Worm (Caenorhabditis elegans): ENCODE measurements around the gene T13A10.1.

T13A10.1 gene

DNA sequence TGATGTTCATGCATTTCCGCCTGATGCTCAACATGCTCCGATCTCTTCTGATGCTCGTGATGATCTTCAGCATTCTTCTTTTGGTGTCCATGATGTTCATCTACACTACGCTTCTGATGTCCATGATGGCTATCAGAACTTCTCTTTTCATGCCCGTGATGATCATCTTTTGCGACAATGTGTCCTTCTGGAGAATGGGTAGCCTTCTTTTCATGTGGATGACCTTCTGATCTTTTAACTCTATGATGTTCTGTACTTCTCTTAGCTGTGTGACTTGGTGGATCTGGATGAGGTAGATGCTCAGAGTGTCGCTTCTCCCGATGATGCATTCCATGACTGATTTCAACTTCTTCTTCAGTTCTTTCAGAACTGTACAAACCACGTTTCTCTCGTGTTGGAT is 16.9 kb upstream of the T13A10.1 start:
- TF ChIP-seq aly-2 (tag; optimal IDR thresholded peaks at IDR 0.05), result no peak
- no peak for TF ChIP-seq lin-39 (tag; optimal IDR thresholded peaks at IDR 0.05)
- TF ChIP-seq egl-27 (tag; optimal IDR thresholded peaks at IDR 0.05), result no peak
- no peak for TF ChIP-seq nhr-11 (tag; optimal IDR thresholded peaks at IDR 0.05)
- no peak for TF ChIP-seq peb-1 (tag; optimal IDR thresholded peaks at IDR 0.05)
- no peak for TF ChIP-seq unc-39 (tag; optimal IDR thresholded peaks at IDR 0.05)

DNA sequence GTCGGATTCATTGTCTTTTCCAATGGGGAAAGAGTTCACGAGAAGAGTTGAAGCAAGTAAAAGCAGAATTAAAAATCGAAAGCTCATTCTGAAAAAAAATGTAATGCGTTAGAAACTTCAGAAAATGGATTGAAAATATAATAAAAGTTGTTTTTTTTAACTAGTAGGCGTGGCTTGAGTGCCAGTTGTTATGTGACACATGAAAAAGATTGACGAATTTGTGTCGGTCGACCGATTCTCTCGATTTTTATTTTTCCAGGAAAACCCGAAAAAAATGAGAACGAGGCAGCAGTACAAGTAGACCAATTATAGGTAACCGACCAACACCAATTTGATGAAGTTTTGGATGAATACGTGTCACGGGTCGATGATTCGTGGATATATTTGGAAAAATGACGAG is 16.1 kb upstream of the T13A10.1 start, which contains the start of gene nlp-16:
TSS of gene nlp-16 (minus strand) at position 101 of the 400 bp plus-strand sequence.
- no peak for TF ChIP-seq ama-1 (optimal IDR thresholded peaks at IDR 0.05)
- no peak for TF ChIP-seq zag-1 (tag; optimal IDR thresholded peaks at IDR 0.05)

DNA sequence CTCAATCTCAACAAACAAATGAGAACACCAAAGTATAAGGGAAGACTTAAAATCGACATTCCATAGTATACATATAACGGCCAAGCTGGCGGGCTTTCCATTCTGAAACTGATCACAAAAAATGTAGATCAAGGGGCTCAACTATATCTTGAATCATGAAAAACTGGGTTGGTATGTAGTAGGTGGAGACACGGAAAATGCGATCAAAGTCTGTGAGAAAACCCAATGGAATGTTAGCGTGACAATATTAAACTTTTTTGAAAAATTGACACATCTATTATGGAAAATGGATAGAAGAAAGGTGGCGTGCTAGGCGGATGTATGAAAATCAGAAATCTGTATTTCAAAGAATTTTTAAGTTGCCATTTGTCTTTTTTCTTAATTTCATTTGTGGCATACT is 12.6 kb upstream of the T13A10.1 start, which contains the start of gene srv-28:
TSS of gene srv-28 (minus strand) at position 101 of the 400 bp plus-strand sequence.
- no peak for TF ChIP-seq sem-4 (tag; optimal IDR thresholded peaks at IDR 0.05)
- TF ChIP-seq lin-11 (tag; optimal IDR thresholded peaks at IDR 0.05), result no peak
- no peak for TF ChIP-seq ztf-11 (tag; optimal IDR thresholded peaks at IDR 0.05)
- no peak for TF ChIP-seq blmp-1 (tag; optimal IDR thresholded peaks at IDR 0.05; ENCODE audit: insufficient read depth)

DNA sequence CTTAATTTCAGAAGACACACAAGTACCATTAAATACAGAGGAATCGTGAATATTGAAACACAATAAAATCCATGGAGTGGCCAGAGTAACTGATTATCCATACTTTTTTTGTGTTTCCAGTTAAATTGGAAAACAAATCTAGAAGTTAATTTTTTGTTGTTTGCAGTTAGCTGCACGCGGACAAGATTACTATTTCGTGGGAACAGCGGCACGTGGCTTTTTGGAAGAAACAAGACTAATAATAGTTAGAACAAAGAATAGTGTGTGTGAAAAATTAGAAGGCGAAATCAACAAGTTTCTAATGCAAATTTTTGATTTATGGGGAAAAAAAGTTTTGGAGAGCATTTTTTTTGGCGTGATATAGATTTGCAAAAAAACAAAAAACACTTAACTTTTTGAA is 9.4 kb upstream of the T13A10.1 start, which contains the start of gene srv-29:
TSS of gene srv-29 (minus strand) at position 101 of the 400 bp plus-strand sequence.
- TF ChIP-seq nhr-10 (tag; optimal IDR thresholded peaks at IDR 0.05) (no peak), unc-55 (GFP tag; optimal IDR thresholded peaks at IDR 0.05) (no peak), ztf-11 (tag; optimal IDR thresholded peaks at IDR 0.05) (no peak), nhr-129 (tag; optimal IDR thresholded peaks at IDR 0.05) (no peak)

DNA sequence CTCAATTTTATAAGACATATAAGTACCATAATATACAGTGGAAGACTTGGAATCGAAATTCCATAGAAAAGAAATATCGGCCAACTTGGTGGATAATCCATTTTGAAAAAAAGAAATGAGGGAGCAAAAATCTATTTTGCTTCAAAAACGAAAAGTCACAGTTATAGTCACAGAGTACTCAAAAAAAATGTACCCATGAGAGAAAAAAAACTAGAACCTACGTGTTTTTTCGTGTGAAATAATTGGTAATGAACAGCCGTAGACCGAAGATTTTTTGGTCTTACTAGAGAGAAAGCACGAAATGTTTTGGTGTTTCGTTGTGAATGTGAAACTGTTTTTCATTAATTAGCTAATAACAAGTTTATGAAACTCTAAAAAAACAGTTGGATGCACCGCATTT is 6.5 kb upstream of the T13A10.1 start, which contains the start of gene srv-30:
TSS of gene srv-30 (minus strand) at position 101 of the 400 bp plus-strand sequence.
- TF ChIP-seq snpc-4 (tag; optimal IDR thresholded peaks at IDR 0.05) (no peak), elt-3 (tag; optimal IDR thresholded peaks at IDR 0.05) (no peak), gmeb-1 (tag; optimal IDR thresholded peaks at IDR 0.05) (no peak), alr-1 (tag; optimal IDR thresholded peaks at IDR 0.05) (no peak), elt-1 (tag; optimal IDR thresholded peaks at IDR 0.05) (no peak), sma-3 (GFP tag; optimal IDR thresholded peaks at IDR 0.05) (no peak), ceh-16 (tag; optimal IDR thresholded peaks at IDR 0.05) (no peak), sem-4 (tag; optimal IDR thresholded peaks at IDR 0.05) (no peak), ceh-82 (tag; optimal IDR thresholded peaks at IDR 0.05) (no peak)

DNA sequence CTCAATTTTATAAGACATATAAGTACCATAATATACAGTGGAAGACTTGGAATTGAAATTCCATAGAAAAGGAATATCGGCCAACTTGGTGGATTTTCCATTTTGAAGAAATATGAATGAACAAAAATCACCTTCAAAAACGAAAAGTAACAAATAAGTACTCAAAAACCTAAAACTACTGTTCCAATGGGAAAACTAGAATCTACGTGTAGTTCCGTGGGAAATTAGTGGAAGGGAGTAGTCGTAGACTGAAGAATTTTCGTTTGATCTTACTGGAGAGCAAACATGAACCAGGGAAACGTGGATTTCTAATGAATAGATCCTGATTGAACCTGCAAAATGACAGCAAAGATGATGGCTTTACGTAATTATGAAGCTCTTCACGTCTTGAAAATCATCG is 4.0 kb upstream of the T13A10.1 start, which contains the start of gene srv-31:
TSS of gene srv-31 (minus strand) at position 101 of the 400 bp plus-strand sequence.
- TF ChIP-seq mbf-1 (tag; optimal IDR thresholded peaks at IDR 0.05) (no peak), nhr-25 (tag; optimal IDR thresholded peaks at IDR 0.05) (no peak), peb-1 (tag; optimal IDR thresholded peaks at IDR 0.05) (no peak), blmp-1 (tag; optimal IDR thresholded peaks at IDR 0.05; ENCODE audit: insufficient read depth) (no peak), ama-1 (optimal IDR thresholded peaks at IDR 0.05) (no peak), sma-3 (GFP tag; optimal IDR thresholded peaks at IDR 0.05) (no peak), crh-2 (tag; optimal IDR thresholded peaks at IDR 0.05) (no peak), egl-27 (tag; optimal IDR thresholded peaks at IDR 0.05) (no peak), ztf-1 (GFP tag; conservative IDR thresholded peaks at IDR 0.05) (no peak), lin-13 (GFP tag; optimal IDR thresholded peaks at IDR 0.05) (no peak), sem-4 (tag; optimal IDR thresholded peaks at IDR 0.05) (no peak), snpc-4 (tag; optimal IDR thresholded peaks at IDR 0.05) (no peak), sma-9 (GFP tag; optimal IDR thresholded peaks at IDR 0.05) (no peak), sma-9 (tag; optimal IDR thresholded peaks at IDR 0.05) (no peak), ZK546.5 (tag; optimal IDR thresholded peaks at IDR 0.05) (no peak), unc-55 (GFP tag; optimal IDR thresholded peaks at IDR 0.05) (no peak), aly-2 (tag; optimal IDR thresholded peaks at IDR 0.05) (no peak), zag-1 (tag; optimal IDR thresholded peaks at IDR 0.05) (no peak)

DNA sequence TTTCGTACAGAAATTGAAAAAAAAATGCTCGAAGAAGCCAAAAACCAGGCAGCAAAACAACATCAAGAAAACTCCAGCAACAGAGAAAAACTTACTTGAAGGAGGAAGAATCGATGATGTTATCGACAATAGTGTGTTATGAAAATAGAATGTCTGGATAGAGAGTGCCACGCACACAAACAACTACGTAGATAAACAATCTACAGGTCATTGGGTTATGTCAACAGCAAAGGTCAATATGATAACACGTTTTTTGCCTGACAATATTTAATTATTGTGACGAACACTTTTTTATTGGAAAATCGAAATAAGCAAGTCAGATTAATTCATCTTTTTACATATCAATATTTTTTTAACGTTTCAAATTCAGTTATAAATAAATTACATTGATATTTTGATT is 3.5 kb downstream of the T13A10.1 start, which contains the start of gene sams-5:
TSS of gene sams-5 (minus strand) at position 131 of the 400 bp plus-strand sequence.
- TF ChIP-seq ZK546.5 (tag; optimal IDR thresholded peaks at IDR 0.05) (no peak), lsy-2 (tag; optimal IDR thresholded peaks at IDR 0.05) (no peak), crh-2 (tag; optimal IDR thresholded peaks at IDR 0.05) (no peak), unc-62 (GFP tag; optimal IDR thresholded peaks at IDR 0.05) (no peak), nhr-237 (tag; optimal IDR thresholded peaks at IDR 0.05) (no peak)

All from whole organism, L2 larva.